Fruit fly (Drosophila melanogaster): ENCODE results near the gene Ca-beta.

Gene Ca-beta

DNA sequence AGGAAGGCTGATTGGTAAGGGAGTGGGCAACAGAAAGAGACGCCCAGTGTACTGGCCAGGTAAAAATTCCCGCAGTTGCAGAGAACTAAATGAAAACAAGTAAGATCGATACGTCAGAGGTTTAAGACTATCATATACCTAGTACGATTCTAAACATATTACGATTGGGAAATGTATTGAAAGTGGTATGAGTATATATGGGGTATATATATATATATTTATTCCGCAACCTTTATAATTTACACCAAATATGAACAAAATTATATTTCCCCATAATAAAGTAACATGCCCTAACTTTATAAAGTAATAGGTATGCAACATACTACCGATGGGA is 14.3 kb downstream of the Ca-beta start (continued):
- TF ChIP-seq CG7745 (tag; optimal IDR thresholded peaks at IDR 0.05) (no peak), Sox102F (GFP tag; optimal IDR thresholded peaks at IDR 0.05) (peak; percentile 38), dysf (GFP tag; IDR thresholded peaks at IDR 0.05) (peak; percentile 63; the same call in 1 of the 3 replicates), lmd (GFP tag; IDR thresholded peaks at IDR 0.05) (peak; percentile 51), CG14667 (GFP tag; IDR thresholded peaks at IDR 0.05) (0 out of 2 replicates have a peak, but pooled peaks have one; percentile 11), CG6689 (GFP tag; IDR thresholded peaks at IDR 0.05) (peak; percentile 53), jumu (GFP tag; optimal IDR thresholded peaks at IDR 0.05) (no peak), CG7271 (tag; optimal IDR thresholded peaks at IDR 0.05) (peak; percentile 59), PHDP (tag; optimal IDR thresholded peaks at IDR 0.05) (peak; percentile 56), twi (tag; optimal IDR thresholded peaks at IDR 0.05) (peak; percentile 1), fd102C (GFP tag; optimal IDR thresholded peaks at IDR 0.05) (peak; percentile 65), cg (GFP tag; optimal IDR thresholded peaks at IDR 0.05) (peak; percentile 24), CG2202 (tag; optimal IDR thresholded peaks at IDR 0.05) (peak; percentile 62), zen (tag; optimal IDR thresholded peaks at IDR 0.05) (peak; percentile 82), stwl (tag; optimal IDR thresholded peaks at IDR 0.05) (peak; percentile 38), fd3F (GFP tag; optimal IDR thresholded peaks at IDR 0.05) (no peak), bcd (GFP tag; optimal IDR thresholded peaks at IDR 0.05) (no peak), mld (GFP tag; IDR thresholded peaks at IDR 0.05; ENCODE audit: partially characterized antibody) (no peak), chif (GFP tag; optimal IDR thresholded peaks at IDR 0.05) (peak in 1 of 2 experiments; percentile 33), danr (GFP tag; IDR thresholded peaks at IDR 0.05) (no peak; the same call in 1 of the 2 replicates), CG17361 (GFP tag; IDR thresholded peaks at IDR 0.05) (peak; percentile 69), HLH4C (GFP tag; IDR thresholded peaks at IDR 0.05; ENCODE audit: partially characterized antibody) (0 out of 3 replicates have a peak, but pooled peaks have one; percentile 30), Blimp-1 (GFP tag; optimal IDR thresholded peaks at IDR 0.05) (peak; percentile 62), lola (GFP tag; optimal IDR thresholded peaks at IDR 0.05) (peak in 1 of 3 experiments; percentile 89), Abd-B (GFP tag; optimal IDR thresholded peaks at IDR 0.05) (peak; percentile 16), toy (GFP tag; IDR thresholded peaks at IDR 0.05) (no peak), CG7786 (GFP tag; optimal IDR thresholded peaks at IDR 0.05) (no peak), CG9727 (GFP tag; optimal IDR thresholded peaks at IDR 0.05) (peak; percentile 81), CG3281 (GFP tag; optimal IDR thresholded peaks at IDR 0.05) (no peak), ewg (GFP tag; optimal IDR thresholded peaks at IDR 0.05) (peak; percentile 3), CG8388 (GFP tag; optimal IDR thresholded peaks at IDR 0.05) (peak; percentile 72), fd96Cb (tag; optimal IDR thresholded peaks at IDR 0.05) (peak; percentile 54), CG6813 (GFP tag; optimal IDR thresholded peaks at IDR 0.05) (peak; percentile 12), CG1529 (GFP tag; optimal IDR thresholded peaks at IDR 0.05) (peak; percentile 12), sug (tag; optimal IDR thresholded peaks at IDR 0.05) (no peak), CG11504 (tag; optimal IDR thresholded peaks at IDR 0.05) (peak; percentile 46), CG17829 (tag; optimal IDR thresholded peaks at IDR 0.05) (peak; percentile 67), CG2875 (GFP tag; optimal IDR thresholded peaks at IDR 0.05) (peak; percentile 38), nau (GFP tag; optimal IDR thresholded peaks at IDR 0.05) (no peak), E2f1 (GFP tag; IDR thresholded peaks at IDR 0.05) (peak; percentile 43; the same call in 1 of the 2 replicates), croc (GFP tag; conservative IDR thresholded peaks at IDR 0.05) (peak; percentile 59), CG12155 (GFP tag; optimal IDR thresholded peaks at IDR 0.05) (peak; percentile 43), BEAF-32 (GFP tag; optimal IDR thresholded peaks at IDR 0.05) (no peak), Ssrp (tag; optimal IDR thresholded peaks at IDR 0.05) (peak; percentile 66), CG6791 (GFP tag; IDR thresholded peaks at IDR 0.05; ENCODE audit: partially characterized antibody) (no peak), grau (tag; optimal IDR thresholded peaks at IDR 0.05) (peak; percentile 67), CG30403 (GFP tag; optimal IDR thresholded peaks at IDR 0.05) (peak; percentile 39), salm (tag; optimal IDR thresholded peaks at IDR 0.05) (peak; percentile 20)
